Fruit fly (Drosophila melanogaster) whole organism, adult: ENCODE results near the gene Hsp67Bc.
A peak's percentile ranks its signal among the peaks of the same experiment; 100 is the strongest.

Source experiments
- CG11617 ChIP-seq: fragments of 200-800 bp; sonication (Bioruptor generic); optimal IDR thresholded peaks from 2 replicates; lab custom pipeline; 2017; ENCODE audit warnings: mild to moderate bottlenecking, missing biosample characterization, missing genetic modification reagents, missing genetic modification characterization
- CG12768 ChIP-seq: fragments of 200-800 bp; sonication (Bioruptor generic); optimal IDR thresholded peaks from 2 replicates; lab custom pipeline; 2017; ENCODE audit warnings: missing biosample characterization, missing genetic modification characterization, mild to moderate bottlenecking, moderate library complexity, missing genetic modification reagents
- CG14711 ChIP-seq: fragments of 200-800 bp; sonication (Bioruptor generic); optimal IDR thresholded peaks from 2 replicates; lab custom pipeline; 2018; ENCODE audit warnings: missing biosample characterization, mild to moderate bottlenecking, missing genetic modification characterization, moderate library complexity
- CG1620 ChIP-seq: fragments of 200-800 bp; sonication (Bioruptor generic); optimal IDR thresholded peaks from 2 replicates; lab custom pipeline; 2016; ENCODE audit warnings: missing biosample characterization, missing genetic modification characterization
- CG33017 ChIP-seq: fragments of 200-800 bp; sonication (Bioruptor generic); optimal IDR thresholded peaks from 2 replicates; lab custom pipeline; 2018; ENCODE audit warnings: missing biosample characterization, mild to moderate bottlenecking, missing genetic modification characterization, moderate library complexity
- CG5204 ChIP-seq: fragments of 200-800 bp; sonication (Bioruptor generic); optimal IDR thresholded peaks from 2 replicates; lab custom pipeline; 2016; ENCODE audit warnings: missing biosample characterization, missing genetic modification characterization
- CG7045 ChIP-seq: fragments of 200-800 bp; sonication (Bioruptor generic); optimal IDR thresholded peaks from 2 replicates; lab custom pipeline; 2017; ENCODE audit warnings: missing biosample characterization, mild to moderate bottlenecking, missing genetic modification characterization
- CG7101 ChIP-seq: fragments of 200-800 bp; sonication (Bioruptor generic); optimal IDR thresholded peaks from 2 replicates; lab custom pipeline; 2018; ENCODE audit warnings: missing biosample characterization, mild to moderate bottlenecking, missing genetic modification characterization, moderate library complexity
- Clk ChIP-seq: fragments of 200-800 bp; sonication (Bioruptor generic); optimal IDR thresholded peaks from 2 replicates; lab custom pipeline; 2017; ENCODE audit warnings: missing biosample characterization, missing genetic modification characterization
- Crg-1 ChIP-seq: fragments of 200-800 bp; sonication (Bioruptor generic); optimal IDR thresholded peaks from 2 replicates; lab custom pipeline; 2016; ENCODE audit warnings: missing biosample characterization, missing genetic modification characterization
- Hr96 ChIP-seq: fragments of 200-800 bp; sonication (Bioruptor generic); optimal IDR thresholded peaks from 2 replicates; lab custom pipeline; 2016; ENCODE audit warnings: missing biosample characterization, missing genetic modification characterization
- Mnt ChIP-seq: fragments of 200-800 bp; sonication (Bioruptor generic); optimal IDR thresholded peaks from 2 replicates; lab custom pipeline; 2016; ENCODE audit warnings: missing biosample characterization, mild to moderate bottlenecking, missing genetic modification characterization
- bab1 ChIP-seq: fragments of 200-800 bp; sonication (Bioruptor generic); optimal IDR thresholded peaks from 3 replicates; lab custom pipeline; 2019; ENCODE audit warnings: missing biosample characterization, mild to moderate bottlenecking, missing genetic modification characterization, moderate library complexity
- cic ChIP-seq: fragments of 200-800 bp; sonication (Bioruptor generic); optimal IDR thresholded peaks from 2 replicates; lab custom pipeline; 2017; ENCODE audit warnings: missing biosample characterization, mild to moderate bottlenecking, missing genetic modification characterization, moderate library complexity
- cnc ChIP-seq, 2 experiments: fragments of >200 bp; optimal IDR thresholded peaks; 2 replicates each; lab custom pipeline; 2017
- kay ChIP-seq: fragments of 200-800 bp; sonication (Bioruptor generic); peaks from one replicate; lab custom pipeline; 2016; ENCODE audit warnings: missing biosample characterization, missing genetic modification characterization, borderline replicate concordance
- ovo ChIP-seq: fragments of 200-800 bp; sonication (Bioruptor generic); optimal IDR thresholded peaks from 2 replicates; lab custom pipeline; 2016; ENCODE audit warnings: missing biosample characterization, missing genetic modification characterization
- pad ChIP-seq: fragments of 200-800 bp; sonication (Bioruptor generic); optimal IDR thresholded peaks from 3 replicates; lab custom pipeline; 2017; ENCODE audit warnings: missing biosample characterization, missing genetic modification characterization, mild to moderate bottlenecking, moderate library complexity, missing genetic modification reagents
- tj ChIP-seq: fragments of 200-800 bp; sonication (Bioruptor generic); optimal IDR thresholded peaks from 3 replicates; lab custom pipeline; 2017; ENCODE audit warnings: missing biosample characterization, mild to moderate bottlenecking, missing genetic modification characterization, moderate library complexity
- toe ChIP-seq: fragments of 200-800 bp; sonication (Bioruptor generic); optimal IDR thresholded peaks from 2 replicates; lab custom pipeline; 2016; ENCODE audit warnings: missing biosample characterization, missing genetic modification characterization

The Hsp67Bc gene

DNA sequence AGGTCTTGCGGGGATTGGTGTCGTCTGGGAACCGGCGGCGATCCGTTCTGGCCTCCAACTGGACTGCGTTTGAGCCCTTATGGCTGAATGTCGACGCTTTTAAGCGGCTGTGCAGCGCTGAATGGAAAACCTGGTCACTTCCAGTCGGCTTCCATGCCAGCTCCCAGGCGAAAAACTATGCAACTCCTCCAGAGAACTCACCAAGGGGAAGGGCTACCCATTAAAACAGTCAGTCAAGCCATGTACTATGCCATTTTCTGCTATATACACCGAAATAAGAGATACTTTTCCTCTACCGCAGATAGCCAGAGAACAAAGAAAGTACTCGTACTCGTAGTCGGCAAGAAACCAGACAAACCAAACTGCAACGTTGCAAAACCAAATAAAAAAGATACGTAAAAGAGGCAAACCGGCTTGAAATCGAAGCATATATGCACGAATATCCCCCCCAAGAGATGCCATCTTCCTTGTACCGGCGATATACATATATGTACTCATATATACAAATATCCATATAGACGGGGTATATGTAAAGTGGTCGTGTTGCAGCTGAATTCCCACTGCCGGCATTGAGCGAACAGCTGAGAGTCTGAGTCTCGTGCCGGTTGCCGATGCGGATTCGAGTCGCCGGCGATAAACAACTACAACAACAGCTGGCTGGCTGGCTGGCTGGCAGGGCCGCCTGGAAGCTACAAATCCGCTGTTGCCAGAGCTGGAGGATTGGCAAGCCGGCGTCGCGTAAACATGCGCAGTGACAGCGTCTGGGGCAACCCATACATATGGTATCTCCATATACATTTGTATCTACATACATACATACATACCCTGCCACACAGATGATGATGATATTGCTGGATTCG, 7.4 kb upstream of the Hsp67Bc start, which contains the start of gene Hsp67Ba:
TSS of gene Hsp67Ba (minus strand) at position 51 of the 860 bp plus-strand sequence.
- TF ChIP-seq tj (GFP tag; lab: Kevin White, UChicago) (peak; percentile 84), pad (GFP tag; lab: Kevin White, UChicago) (no peak), ovo (GFP tag; lab: Kevin White, UChicago) (no peak), CG11617 (GFP tag; lab: Kevin White, UChicago) (no peak)

DNA sequence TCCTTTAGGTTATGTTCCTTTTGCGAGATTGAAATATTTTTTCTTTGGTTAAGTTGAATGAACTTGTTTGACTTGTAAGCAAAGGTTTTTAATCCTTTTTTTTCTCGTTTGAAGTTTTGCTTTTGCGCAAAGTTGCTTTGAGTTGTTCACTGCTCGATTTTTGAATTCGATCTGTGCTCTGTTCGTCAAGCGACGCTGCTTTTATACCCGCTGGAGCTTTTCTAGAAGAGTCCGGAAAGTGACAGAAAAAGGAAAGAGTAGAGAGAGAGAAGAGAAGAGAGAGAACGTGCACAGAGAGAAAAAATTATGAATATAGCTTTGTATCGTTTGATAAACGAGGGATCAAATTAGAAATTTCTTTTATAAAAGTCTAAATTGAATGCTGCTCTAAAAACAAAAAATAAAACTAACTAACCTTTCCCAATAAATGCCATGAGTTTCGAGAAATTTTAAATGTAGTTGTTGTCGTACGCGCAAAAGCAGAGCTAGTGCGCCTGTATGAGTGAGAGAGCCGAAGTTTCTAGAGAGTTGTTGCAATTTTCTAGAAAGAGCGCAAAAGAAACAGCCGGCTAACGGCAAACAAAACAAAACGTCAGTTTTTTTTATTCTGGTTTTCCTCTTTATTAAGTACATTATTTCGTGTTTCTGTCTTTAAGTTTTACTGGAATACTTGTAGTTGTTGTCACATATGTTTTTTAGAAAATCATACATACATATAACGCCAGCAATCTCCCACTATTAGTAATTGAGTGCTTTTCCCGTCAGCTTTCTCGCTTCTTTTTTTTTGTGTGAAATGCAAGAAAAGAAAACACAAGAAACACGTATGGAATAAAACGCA, 5.1 kb upstream of the Hsp67Bc start, which contains the start of gene Hsp26:
TSS of gene Hsp26 (minus strand) at position 230 of the 838 bp plus-strand sequence.
- peak; percentile 50 for TF ChIP-seq Hr96 (GFP tag; lab: Kevin White, UChicago)
- peak; percentile 99 for TF ChIP-seq kay (GFP tag; lab: Kevin White, UChicago)
- peak; percentile 49 for TF ChIP-seq pad (GFP tag; lab: Kevin White, UChicago)
- TF ChIP-seq cic (GFP tag; lab: Kevin White, UChicago) = peak; percentile 41
- TF ChIP-seq Clk (GFP tag; lab: Kevin White, UChicago) = peak; percentile 40
- peak; percentile 89 for TF ChIP-seq CG11617 (GFP tag; lab: Kevin White, UChicago)
- peak; percentile 62 for TF ChIP-seq Mnt (GFP tag; lab: Kevin White, UChicago)
- TF ChIP-seq ovo (GFP tag; lab: Kevin White, UChicago) = no peak
- TF ChIP-seq cnc (optimal IDR thresholded peaks at IDR 0.05; lab: Kevin White, UChicago) = no peak
- TF ChIP-seq CG7045 (GFP tag; lab: Kevin White, UChicago) = peak; percentile 70
- TF ChIP-seq toe = no peak
- TF ChIP-seq CG7101 (tag; lab: Kevin White, UChicago) = peak; percentile 78
- TF ChIP-seq CG33017 (tag; lab: Kevin White, UChicago) = peak; percentile 79
- TF ChIP-seq Crg-1 (GFP tag; lab: Kevin White, UChicago) = peak; percentile 55
- TF ChIP-seq CG1620 (GFP tag; lab: Kevin White, UChicago) = no peak
- peak; percentile 44 for TF ChIP-seq tj (GFP tag; lab: Kevin White, UChicago)
- TF ChIP-seq CG5204 (GFP tag; lab: Kevin White, UChicago) = no peak
- peak; percentile 76 for TF ChIP-seq bab1 (GFP tag; lab: Kevin White, UChicago)
- peak; percentile 81 for TF ChIP-seq CG14711 (tag; lab: Kevin White, UChicago)
- peak; percentile 77 for TF ChIP-seq CG12768 (GFP tag; lab: Kevin White, UChicago)

DNA sequence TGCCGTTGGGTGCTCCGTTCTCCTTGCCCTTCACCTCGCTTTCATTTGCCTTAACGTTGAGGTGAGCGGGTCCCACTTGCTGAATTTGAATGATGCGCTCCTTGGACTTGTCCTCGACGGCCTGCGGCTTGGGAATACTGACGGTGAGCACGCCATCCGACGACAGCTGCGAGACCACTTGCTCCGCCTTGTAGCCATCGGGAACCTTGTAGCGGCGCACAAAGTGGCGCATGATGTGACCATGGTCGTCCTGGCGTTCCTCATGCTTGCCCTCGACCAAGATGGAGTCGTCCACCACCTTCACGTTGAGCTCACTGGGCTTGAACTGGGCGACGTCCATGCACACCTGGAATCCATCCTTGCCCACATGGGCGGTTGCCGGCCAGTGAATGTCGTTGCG, 4.3 kb upstream of the Hsp67Bc start:
- TF ChIP-seq Clk (GFP tag; lab: Kevin White, UChicago) (peak; percentile 63), toe (no peak), tj (GFP tag; lab: Kevin White, UChicago) (no peak), CG12768 (GFP tag; lab: Kevin White, UChicago) (no peak)

DNA sequence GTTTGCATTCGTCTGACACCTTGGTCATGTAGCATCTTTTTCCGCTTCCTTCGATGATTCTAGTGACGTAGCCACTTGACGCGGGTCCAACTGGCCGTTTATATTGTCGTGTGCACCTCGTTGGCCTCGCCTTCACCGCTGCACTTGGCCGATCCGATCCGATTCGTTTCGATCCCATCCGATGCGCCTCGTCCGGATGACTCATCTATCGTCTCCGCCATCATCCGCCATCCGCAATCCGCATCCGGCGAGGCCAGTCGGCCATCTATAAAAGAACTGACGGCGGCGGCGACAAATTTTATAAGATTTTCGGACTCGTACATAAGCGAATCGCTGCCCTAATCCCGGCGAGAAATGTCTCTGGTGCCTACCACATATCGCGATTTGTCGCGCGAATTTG, 2.8 kb upstream of the Hsp67Bc start, which contains the start of gene CG4461:
TSS of gene CG4461 (plus strand) at position 301 of the 400 bp plus-strand sequence.
- TF ChIP-seq bab1 (GFP tag; lab: Kevin White, UChicago) (no peak), CG7045 (GFP tag; lab: Kevin White, UChicago) (no peak), CG11617 (GFP tag; lab: Kevin White, UChicago) (no peak), toe (no peak), ovo (GFP tag; lab: Kevin White, UChicago) (no peak), cnc (optimal IDR thresholded peaks at IDR 0.05; lab: Kevin White, UChicago) (no peak), CG14711 (tag; lab: Kevin White, UChicago) (no peak), Hr96 (GFP tag; lab: Kevin White, UChicago) (no peak)

DNA sequence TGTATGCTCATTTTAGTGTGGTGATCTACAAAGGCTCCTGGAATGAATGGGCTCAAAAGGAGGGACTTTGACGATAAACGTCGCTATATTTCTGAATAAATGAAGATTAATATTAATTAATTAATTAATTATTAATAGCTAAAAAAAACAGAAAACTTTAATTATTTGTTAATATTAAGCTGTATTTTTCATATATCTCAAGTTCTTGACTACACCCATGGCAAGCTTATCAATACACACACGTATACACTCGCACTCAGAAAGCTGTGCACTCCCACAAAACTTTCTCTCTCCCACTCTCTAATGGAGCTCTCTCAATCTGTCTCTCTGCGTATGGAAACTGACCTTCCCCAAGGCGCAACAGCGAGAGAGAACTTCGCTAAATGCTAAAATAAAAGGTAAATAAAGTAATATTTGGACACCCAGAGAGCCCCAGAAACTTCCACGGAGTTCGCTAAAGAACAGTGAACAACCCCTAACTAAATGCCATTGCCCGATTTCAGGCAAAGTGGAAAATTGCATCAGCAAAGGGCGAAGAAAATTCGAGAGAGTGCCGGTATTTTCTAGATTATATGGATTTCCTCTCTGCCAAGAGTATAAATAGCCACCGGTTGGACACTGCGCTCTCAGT, 1.2 kb upstream of the Hsp67Bc start:
- peak; percentile 50 for TF ChIP-seq Clk (GFP tag; lab: Kevin White, UChicago)
- TF ChIP-seq Crg-1 (GFP tag; lab: Kevin White, UChicago) = peak; percentile 1
- peak; percentile 58 for TF ChIP-seq CG7101 (tag; lab: Kevin White, UChicago)
- TF ChIP-seq Mnt (GFP tag; lab: Kevin White, UChicago) = peak; percentile 17
- TF ChIP-seq cnc (optimal IDR thresholded peaks at IDR 0.05; lab: Kevin White, UChicago) = no peak
- TF ChIP-seq bab1 (GFP tag; lab: Kevin White, UChicago) = peak; percentile 30
- TF ChIP-seq CG11617 (GFP tag; lab: Kevin White, UChicago) = peak; percentile 73
- TF ChIP-seq CG12768 (GFP tag; lab: Kevin White, UChicago) = peak; percentile 51
- TF ChIP-seq toe = no peak
- no peak for TF ChIP-seq ovo (GFP tag; lab: Kevin White, UChicago)
- peak; percentile 35 for TF ChIP-seq tj (GFP tag; lab: Kevin White, UChicago)
- TF ChIP-seq CG7045 (GFP tag; lab: Kevin White, UChicago) = peak; percentile 74
- no peak for TF ChIP-seq CG5204 (GFP tag; lab: Kevin White, UChicago)
- TF ChIP-seq CG14711 (tag; lab: Kevin White, UChicago) = peak; percentile 64
- no peak for TF ChIP-seq CG1620 (GFP tag; lab: Kevin White, UChicago)
- no peak for TF ChIP-seq Hr96 (GFP tag; lab: Kevin White, UChicago)
- TF ChIP-seq CG33017 (tag; lab: Kevin White, UChicago) = peak; percentile 71
- TF ChIP-seq pad (GFP tag; lab: Kevin White, UChicago) = peak; percentile 46
- TF ChIP-seq cic (GFP tag; lab: Kevin White, UChicago) = peak; percentile 23
